Fruit fly (Drosophila melanogaster) whole organism, embryonic: ENCODE data around the gene tinc.

Experiments
- BEAF-32 ChIP-seq: fragments of 200-800 bp; sonication (Bioruptor generic); optimal IDR thresholded peaks from 3 replicates; lab custom pipeline; 2017; ENCODE audit warnings: missing biosample characterization, missing genetic modification characterization, mild to moderate bottlenecking, moderate library complexity, missing genetic modification reagents
- Bteb2 ChIP-seq: fragments of 200-800 bp; sonication (Bioruptor generic); optimal IDR thresholded peaks from 2 replicates; lab custom pipeline; 2016; ENCODE audit warnings: missing biosample characterization, missing genetic modification characterization
- CG10147 ChIP-seq: fragments of 200-800 bp; sonication (Bioruptor generic); optimal IDR thresholded peaks from 2 replicates; lab custom pipeline; 2019; ENCODE audit warnings: missing biosample characterization, mild to moderate bottlenecking, missing genetic modification characterization, moderate library complexity
- CG10462 ChIP-seq: fragments of 200-800 bp; sonication (Bioruptor generic); optimal IDR thresholded peaks from 2 replicates; lab custom pipeline; 2016; ENCODE audit warnings: missing biosample characterization, missing genetic modification characterization
- CG10959 ChIP-seq: fragments of 200-800 bp; sonication (Bioruptor generic); IDR thresholded peaks from 2 replicates; pipeline ENCODE4 v1.3.6; 2022; ENCODE audit warnings: missing biosample characterization, missing genetic modification characterization
- CG12219 ChIP-seq: fragments of 200-800 bp; sonication (Bioruptor generic); optimal IDR thresholded peaks from 3 replicates; lab custom pipeline; 2018; ENCODE audit warnings: missing biosample characterization, mild to moderate bottlenecking, missing genetic modification characterization
- CG12942 ChIP-seq: fragments of 200-800 bp; sonication (Bioruptor generic); optimal IDR thresholded peaks from 3 replicates; lab custom pipeline; 2016; ENCODE audit warnings: missing biosample characterization, missing genetic modification characterization
- CG13123 ChIP-seq: fragments of 200-800 bp; sonication (Bioruptor generic); optimal IDR thresholded peaks from 2 replicates; lab custom pipeline; 2016; ENCODE audit warnings: missing biosample characterization, missing genetic modification characterization
- CG13287 ChIP-seq: fragments of 200-800 bp; sonication (Bioruptor generic); IDR thresholded peaks from 2 replicates; pipeline ENCODE4 v1.3.6; 2022; ENCODE audit warnings: missing biosample characterization, missing genetic modification characterization; ENCODE audit not compliant: partially characterized antibody
- CG13624 ChIP-seq: fragments of 200-800 bp; sonication (Bioruptor generic); optimal IDR thresholded peaks from 2 replicates; lab custom pipeline; 2016; ENCODE audit warnings: missing biosample characterization, missing genetic modification characterization
- CG14441 ChIP-seq: fragments of 200-800 bp; sonication (Bioruptor generic); IDR thresholded peaks from 2 replicates; pipeline ENCODE4 v1.3.6; 2022; ENCODE audit warnings: missing biosample characterization, missing genetic modification characterization
- CG1529 ChIP-seq: fragments of 200-800 bp; sonication (Bioruptor generic); optimal IDR thresholded peaks from 3 replicates; lab custom pipeline; 2018; ENCODE audit warnings: missing biosample characterization, missing genetic modification characterization
- CG16813 ChIP-seq: fragments of 200-800 bp; sonication (Bioruptor generic); IDR thresholded peaks from 3 replicates; pipeline ENCODE4 v1.3.6; 2022; ENCODE audit warnings: missing biosample characterization, missing genetic modification characterization; ENCODE audit not compliant: partially characterized antibody
- CG18011 ChIP-seq: fragments of 200-800 bp; sonication (Bioruptor generic); optimal IDR thresholded peaks from 2 replicates; lab custom pipeline; 2017; ENCODE audit warnings: missing biosample characterization, missing genetic modification characterization, mild to moderate bottlenecking, moderate library complexity, missing genotype
- CG18764 ChIP-seq: fragments of 200-800 bp; sonication (Bioruptor generic); optimal IDR thresholded peaks from 3 replicates; lab custom pipeline; 2016; ENCODE audit warnings: missing biosample characterization, missing genetic modification characterization
- CG3838 ChIP-seq: fragments of 200-800 bp; sonication (Bioruptor generic); optimal IDR thresholded peaks from 3 replicates; lab custom pipeline; 2016; ENCODE audit warnings: missing biosample characterization, missing genetic modification characterization
- CG4820 ChIP-seq: fragments of 200-800 bp; sonication (Bioruptor generic); optimal IDR thresholded peaks from 3 replicates; lab custom pipeline; 2016; ENCODE audit warnings: missing biosample characterization, missing genetic modification characterization
- CG5245 ChIP-seq: fragments of 200-800 bp; sonication (Bioruptor generic); optimal IDR thresholded peaks from 3 replicates; lab custom pipeline; 2016; ENCODE audit warnings: missing biosample characterization, missing genetic modification characterization
- CG6683 ChIP-seq: fragments of 200-800 bp; sonication (Bioruptor generic); optimal IDR thresholded peaks from 2 replicates; lab custom pipeline; 2017; ENCODE audit warnings: missing biosample characterization, mild to moderate bottlenecking, missing genetic modification characterization, missing genetic modification reagents
- CG8290 ChIP-seq, 3 experiments: fragments of 200-800 bp; sonication (Bioruptor generic); optimal IDR thresholded peaks; 2 replicates each; lab custom pipeline; 2016 to 2019; ENCODE audit warnings: missing biosample characterization in 3 of 3, missing genetic modification characterization in 3 of 3, mild to moderate bottlenecking in 2 of 3, moderate library complexity in 1 of 3
- CG9932 ChIP-seq: fragments of 200-800 bp; sonication (Bioruptor generic); IDR thresholded peaks from 2 replicates; pipeline ENCODE4 v1.3.6; 2022; ENCODE audit warnings: missing biosample characterization, missing genetic modification characterization
- CkIIα-i1 ChIP-seq: fragments of 200-800 bp; sonication (Bioruptor generic); IDR thresholded peaks from 2 replicates; pipeline ENCODE4 v1.3.6; 2022; ENCODE audit warnings: missing biosample characterization, missing genetic modification characterization
- Dp ChIP-seq: fragments of 200-800 bp; sonication (Bioruptor generic); optimal IDR thresholded peaks from 2 replicates; lab custom pipeline; 2018; ENCODE audit warnings: missing biosample characterization, mild to moderate bottlenecking, missing genetic modification characterization, moderate library complexity
- Elba2 ChIP-seq: fragments of 200-800 bp; sonication (Bioruptor generic); optimal IDR thresholded peaks from 3 replicates; lab custom pipeline; 2016; ENCODE audit warnings: missing biosample characterization, missing genetic modification characterization
- Ets97D ChIP-seq: fragments of 200-800 bp; sonication (Bioruptor generic); optimal IDR thresholded peaks from 3 replicates; lab custom pipeline; 2016; ENCODE audit warnings: missing biosample characterization, missing genetic modification characterization
- GATAe ChIP-seq: fragments of 200-800 bp; sonication (Bioruptor generic); conservative IDR thresholded peaks from 2 replicates; pipeline ENCODE4 v1.3.6; 2022; ENCODE audit warnings: missing biosample characterization, missing genetic modification characterization
- H2.0 ChIP-seq: fragments of 200-800 bp; sonication (Bioruptor generic); IDR thresholded peaks from 2 replicates; pipeline ENCODE4 v1.3.6; 2022; ENCODE audit warnings: missing biosample characterization, missing genetic modification characterization
- Hmx ChIP-seq: fragments of 200-800 bp; sonication (Bioruptor generic); optimal IDR thresholded peaks from 2 replicates; lab custom pipeline; 2016; ENCODE audit warnings: missing biosample characterization, missing genetic modification characterization
- Hr51 ChIP-seq, 2 experiments: fragments of 200-800 bp; sonication (Bioruptor generic); optimal IDR thresholded peaks; 2 replicates in 1 of 2; 3 replicates in 1 of 2; lab custom pipeline; 2016 to 2018; ENCODE audit warnings: missing biosample characterization in 2 of 2, missing genetic modification characterization in 2 of 2, mild to moderate bottlenecking in 1 of 2, moderate library complexity in 1 of 2
- Med ChIP-seq: fragments of 200-800 bp; sonication (Bioruptor generic); peaks from one replicate; lab custom pipeline; 2016; ENCODE audit warnings: missing biosample characterization, missing genetic modification characterization, mild to moderate bottlenecking, inconsistent platforms, moderate library complexity
- Meics ChIP-seq: fragments of 200-800 bp; sonication (Bioruptor generic); optimal IDR thresholded peaks from 2 replicates; lab custom pipeline; 2017; ENCODE audit warnings: missing biosample characterization, mild to moderate bottlenecking, missing genetic modification characterization
- Pdp1 ChIP-seq, 2 experiments: fragments of 200-800 bp; sonication (Bioruptor generic); optimal IDR thresholded peaks; 3 replicates each; lab custom pipeline; 2016; ENCODE audit warnings: missing biosample characterization in 2 of 2, missing genetic modification characterization in 2 of 2, mild to moderate bottlenecking in 1 of 2, moderate library complexity in 1 of 2
- Ssrp ChIP-seq: fragments of 200-800 bp; sonication (Bioruptor generic); optimal IDR thresholded peaks from 2 replicates; lab custom pipeline; 2018; ENCODE audit warnings: missing biosample characterization, mild to moderate bottlenecking, missing genetic modification characterization, moderate library complexity
- Xrp1 ChIP-seq: fragments of 200-800 bp; sonication (Bioruptor generic); IDR thresholded peaks from 2 replicates; pipeline ENCODE4 v1.3.6; 2022; ENCODE audit warnings: missing biosample characterization, missing genetic modification characterization
- ase ChIP-seq: fragments of 200-800 bp; sonication (Bioruptor generic); IDR thresholded peaks from 3 replicates; pipeline ENCODE4 v1.3.6; 2022; ENCODE audit warnings: missing biosample characterization, missing genetic modification characterization
- chm ChIP-seq: fragments of 200-800 bp; sonication (Bioruptor generic); IDR thresholded peaks from 2 replicates; pipeline ENCODE4 v1.3.6; 2022; ENCODE audit warnings: missing biosample characterization, missing genetic modification characterization
- danr ChIP-seq: fragments of 200-800 bp; sonication (Bioruptor generic); IDR thresholded peaks from 2 replicates; pipeline ENCODE4 v1.3.6; 2022; ENCODE audit warnings: missing biosample characterization, missing genetic modification characterization
- dpn ChIP-seq, 2 experiments: fragments of 200-800 bp; sonication (Bioruptor generic); optimal IDR thresholded peaks; 3 replicates each; lab custom pipeline; 2016; ENCODE audit warnings: missing biosample characterization in 2 of 2, missing genetic modification characterization in 2 of 2
- ems ChIP-seq: fragments of 200-800 bp; sonication (Bioruptor generic); optimal IDR thresholded peaks from 3 replicates; lab custom pipeline; 2016; ENCODE audit warnings: missing biosample characterization, missing genetic modification characterization
- fu2 ChIP-seq: fragments of 200-800 bp; sonication (Bioruptor generic); optimal IDR thresholded peaks from 2 replicates; lab custom pipeline; 2016; ENCODE audit warnings: missing biosample characterization, missing genetic modification characterization
- gt ChIP-seq: fragments of 200-800 bp; sonication (Bioruptor generic); IDR thresholded peaks from 2 replicates; pipeline ENCODE4 v1.3.6; 2022; ENCODE audit warnings: missing biosample characterization, missing genetic modification characterization
- inv ChIP-seq: fragments of 200-800 bp; sonication (Bioruptor generic); IDR thresholded peaks from 2 replicates; pipeline ENCODE4 v1.3.6; 2022; ENCODE audit warnings: missing biosample characterization, missing genetic modification characterization; ENCODE audit not compliant: partially characterized antibody
- prd ChIP-seq, 3 experiments: fragments of >200 bp in 2 of 3; fragments of 200-800 bp in 1 of 3; sonication (Bioruptor generic) in 1 of 3; optimal IDR thresholded peaks in 2 of 3; IDR thresholded peaks in 1 of 3; 2 replicates in 2 of 3; 3 replicates in 1 of 3; pipeline versions ENCODE4 v1.3.6 to Lab custom; 2017 to 2022; ENCODE audit warnings: missing biosample characterization in 1 of 3, missing genetic modification characterization in 1 of 3
- scrt ChIP-seq: fragments of 200-800 bp; sonication (Bioruptor generic); optimal IDR thresholded peaks from 2 replicates; lab custom pipeline; 2018; ENCODE audit warnings: missing biosample characterization, mild to moderate bottlenecking, missing genetic modification characterization, moderate library complexity
- sens ChIP-seq: fragments of 200-800 bp; sonication (Bioruptor generic); peaks from one replicate; lab custom pipeline; 2016; ENCODE audit warnings: missing biosample characterization, missing genetic modification characterization
- tup ChIP-seq: fragments of 200-800 bp; sonication (Bioruptor generic); optimal IDR thresholded peaks from 2 replicates; lab custom pipeline; 2016; ENCODE audit warnings: missing biosample characterization, mild to moderate bottlenecking, missing genetic modification characterization, moderate library complexity
- usp ChIP-seq: fragments of >200 bp; optimal IDR thresholded peaks from 2 replicates; lab custom pipeline; 2017; ENCODE audit warnings: missing biosample characterization, missing genetic modification characterization
- vnd ChIP-seq: fragments of 200-800 bp; sonication (Bioruptor generic); IDR thresholded peaks from 3 replicates; pipeline ENCODE4 v1.3.6; 2022; ENCODE audit warnings: missing biosample characterization, missing genetic modification characterization; ENCODE audit not compliant: partially characterized antibody

tinc gene

dm6 chr3R:17810951-17811706 is at the start of gene tinc, which contains the start of gene Alg1 (continued):
- peak; percentile 23 for TF ChIP-seq CG4820 (GFP tag; lab: Kevin White, UChicago)
- TF ChIP-seq CG13287 = peak; percentile 34; the same call in 1 of the 2 replicates
- TF ChIP-seq CG1529 = no peak
- no peak for TF ChIP-seq CG8290 (GFP tag; optimal IDR thresholded peaks at IDR 0.05; lab: Kevin White, UChicago)
- peak in 1 of 2 experiments; percentile 69 for TF ChIP-seq CG8290 (tag; optimal IDR thresholded peaks at IDR 0.05; lab: Kevin White, UChicago)
- TF ChIP-seq Med (GFP tag; lab: Kevin White, UChicago) = peak; percentile 75
- TF ChIP-seq CG12219 (GFP tag; lab: Kevin White, UChicago) = no peak
- TF ChIP-seq danr (GFP tag; lab: Robert Waterston, UW) = no peak
- peak in 1 of 2 experiments; percentile 53 for TF ChIP-seq Pdp1 (GFP tag; optimal IDR thresholded peaks at IDR 0.05; lab: Kevin White, UChicago)
- peak; percentile 26 for TF ChIP-seq Bteb2
- TF ChIP-seq CG13624 (GFP tag; lab: Kevin White, UChicago) = peak; percentile 63
- no peak for TF ChIP-seq fu2 (GFP tag; lab: Kevin White, UChicago)
- TF ChIP-seq Ssrp (tag; lab: Kevin White, UChicago) = peak; percentile 47
- TF ChIP-seq H2.0 (GFP tag; lab: Robert Waterston, UW) = peak; percentile 42; the same call in 1 of the 2 replicates
- TF ChIP-seq CG18764 (GFP tag; lab: Kevin White, UChicago) = peak; percentile 19
- no peak for TF ChIP-seq CG12942 (GFP tag; lab: Kevin White, UChicago)
- TF ChIP-seq CG13123 (GFP tag; lab: Kevin White, UChicago) = peak; percentile 37
- TF ChIP-seq chm (GFP tag; lab: Robert Waterston, UW) = peak; percentile 72
- TF ChIP-seq prd (optimal IDR thresholded peaks at IDR 0.05; lab: Kevin White, UChicago) = no peak
- peak; percentile 56 for TF ChIP-seq prd (GFP tag; IDR thresholded peaks at IDR 0.05; lab: Robert Waterston, UW)
- no peak for TF ChIP-seq Elba2 (GFP tag; lab: Kevin White, UChicago)
- TF ChIP-seq CG18011 (GFP tag; lab: Kevin White, UChicago) = peak; percentile 49
- TF ChIP-seq inv = no peak
- TF ChIP-seq BEAF-32 = peak; percentile 36
- no peak for TF ChIP-seq tup (GFP tag; lab: Kevin White, UChicago)
- peak; percentile 68 for TF ChIP-seq Xrp1 (GFP tag; lab: Robert Waterston, UW)
- TF ChIP-seq scrt (GFP tag; lab: Kevin White, UChicago) = peak; percentile 16
- no peak for TF ChIP-seq CG14441 (GFP tag; lab: Robert Waterston, UW)
- peak; percentile 28 for TF ChIP-seq ems (GFP tag; lab: Kevin White, UChicago)
- TF ChIP-seq CG16813 (GFP tag; lab: Robert Waterston, UW) = 0 out of 3 replicates have a peak, but pooled peaks have one; percentile 39
- no peak for TF ChIP-seq CG10462 (GFP tag; lab: Kevin White, UChicago)
- no peak for TF ChIP-seq CkIIα-i1
- TF ChIP-seq Hr51 (GFP tag; optimal IDR thresholded peaks at IDR 0.05; lab: Kevin White, UChicago) = peak in 1 of 2 experiments; percentile 79
- no peak for TF ChIP-seq vnd (GFP tag; lab: Robert Waterston, UW)
- TF ChIP-seq Dp (GFP tag; lab: Kevin White, UChicago) = peak; percentile 74
- peak; percentile 71 for TF ChIP-seq sens (GFP tag; lab: Kevin White, UChicago)
- TF ChIP-seq gt (GFP tag; lab: Robert Waterston, UW) = no peak
- no peak for TF ChIP-seq usp (GFP tag; lab: Kevin White, UChicago)
- TF ChIP-seq Meics (GFP tag; lab: Kevin White, UChicago) = peak; percentile 67
- TF ChIP-seq CG10147 = peak; percentile 81
- peak; percentile 76 for TF ChIP-seq CG9932 (GFP tag; lab: Robert Waterston, UW)
- peak; percentile 46 to 72 for TF ChIP-seq dpn (GFP tag; optimal IDR thresholded peaks at IDR 0.05; lab: Kevin White, UChicago)
- TF ChIP-seq CG10959 (GFP tag; lab: Robert Waterston, UW) = no peak
- peak; percentile 46 for TF ChIP-seq CG6683 (GFP tag; lab: Kevin White, UChicago)
- no peak for TF ChIP-seq CG5245 (GFP tag; lab: Kevin White, UChicago)
- peak; percentile 34 for TF ChIP-seq CG3838 (GFP tag; lab: Kevin White, UChicago)
- no peak for TF ChIP-seq ase (GFP tag; lab: Robert Waterston, UW)
- no peak for TF ChIP-seq GATAe
- peak; percentile 77 for TF ChIP-seq Ets97D (GFP tag; lab: Kevin White, UChicago)
- TF ChIP-seq Hmx (GFP tag; lab: Kevin White, UChicago) = no peak
